Fruit fly (Drosophila melanogaster) whole organism: ENCODE measurements around the gene Mettl4.

Source experiments
- CG8478 ChIP-seq: fragments of >200 bp; optimal IDR thresholded peaks from 2 replicates; lab custom pipeline; 2018; ENCODE audit warnings: inconsistent platforms
- Dll ChIP-seq: fragments of >200 bp; optimal IDR thresholded peaks from 2 replicates; lab custom pipeline; 2017
- EcR ChIP-seq, 2 experiments: fragments of >200 bp; optimal IDR thresholded peaks; 2 replicates each; lab custom pipeline; 2017; ENCODE audit warnings: missing biosample characterization in 2 of 2, missing genetic modification characterization in 2 of 2, missing genetic modification reagents in 2 of 2
- pan ChIP-seq: fragments of >200 bp; optimal IDR thresholded peaks from 2 replicates; lab custom pipeline; 2017
- psq ChIP-seq: fragments of >200 bp; optimal IDR thresholded peaks from 2 replicates; lab custom pipeline; 2017
- usp ChIP-seq: fragments of >200 bp; optimal IDR thresholded peaks from 2 replicates; lab custom pipeline; 2017; ENCODE audit warnings: missing biosample characterization, missing genetic modification characterization, mixed read lengths

The Mettl4 gene

DNA sequence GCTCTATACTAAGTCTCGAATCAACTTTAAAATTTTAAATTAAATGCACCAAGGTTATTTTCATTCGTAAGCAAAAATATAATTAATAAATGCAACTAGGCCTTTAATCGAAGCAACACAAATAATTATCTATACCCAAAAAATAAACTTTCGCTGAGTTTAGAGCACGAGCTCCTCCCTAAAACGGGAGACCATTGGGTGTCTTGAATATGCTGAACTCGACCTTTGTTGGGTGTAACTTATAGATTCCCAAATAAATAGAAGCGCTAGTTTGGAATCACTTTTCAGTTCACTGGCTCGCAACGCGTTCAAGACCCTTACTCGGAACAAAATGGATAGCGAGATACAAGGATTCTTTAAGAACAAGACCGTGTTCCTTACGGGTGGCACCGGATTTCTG lies 33.3 kb downstream of the Mettl4 start, which contains the start of gene CG17560:
Gene CG17560 (plus strand): TSS at position 301 of the 400 bp plus-strand sequence.
- TF ChIP-seq CG8478 (lab: Kevin White, UChicago) (no peak), Dll (lab: Kevin White, UChicago) (no peak)

DNA sequence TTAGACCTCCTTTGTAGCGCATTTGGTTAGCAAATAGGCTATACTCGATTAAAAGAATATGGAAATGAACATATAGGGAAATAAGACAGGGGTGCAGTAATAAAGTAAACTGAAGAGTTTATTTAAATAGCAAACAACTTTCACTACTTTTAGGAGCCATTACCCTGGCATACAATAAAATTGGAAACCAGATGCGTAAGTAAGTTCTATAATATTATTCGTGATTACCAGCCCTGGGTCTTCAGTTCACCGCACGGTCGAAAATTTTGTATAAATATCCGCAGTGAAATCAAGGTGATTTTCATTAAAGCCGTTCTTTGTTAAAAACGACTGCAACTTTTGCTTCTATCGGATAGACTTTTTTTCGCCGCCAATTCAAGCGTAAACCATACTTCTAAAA lies 35.9 kb downstream of the Mettl4 start, which contains the start of gene CG17562:
Gene CG17562 (plus strand): TSS at position 301 of the 400 bp plus-strand sequence.
- TF ChIP-seq Dll (lab: Kevin White, UChicago): no peak
- TF ChIP-seq CG8478 (lab: Kevin White, UChicago): no peak
- TF ChIP-seq psq (lab: Kevin White, UChicago): no peak
- TF ChIP-seq usp (GFP tag; lab: Kevin White, UChicago): no peak
- no peak for TF ChIP-seq EcR (GFP tag; optimal IDR thresholded peaks at IDR 0.05; lab: Kevin White, UChicago)
- no peak for TF ChIP-seq pan (lab: Kevin White, UChicago)

DNA sequence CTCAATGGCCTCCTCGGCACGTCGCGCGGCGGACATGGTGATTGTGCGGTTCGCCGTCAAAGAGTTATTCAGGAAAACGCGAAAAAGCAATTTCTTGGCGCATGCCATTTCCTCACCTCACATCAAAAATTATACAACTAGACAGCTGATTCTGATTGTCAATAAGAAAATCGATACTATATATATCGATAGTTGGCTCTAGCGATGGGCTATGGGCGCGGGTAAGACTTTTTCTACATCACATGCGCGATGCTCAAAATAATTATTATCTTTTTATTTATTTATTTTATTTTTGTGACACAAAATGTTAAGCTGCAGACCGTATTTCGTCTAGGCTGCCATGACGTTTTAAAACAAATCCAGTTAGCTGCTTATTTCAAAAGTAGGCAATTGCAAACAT lies 36.7 kb downstream of the Mettl4 start, which contains the start of gene CG10340:
Gene CG10340 (minus strand): TSS at position 151 of the 400 bp plus-strand sequence.
- TF ChIP-seq psq (lab: Kevin White, UChicago): no peak
- TF ChIP-seq Dll (lab: Kevin White, UChicago): no peak
- TF ChIP-seq usp (GFP tag; lab: Kevin White, UChicago): no peak
- TF ChIP-seq pan (lab: Kevin White, UChicago): no peak
- TF ChIP-seq EcR (GFP tag; optimal IDR thresholded peaks at IDR 0.05; lab: Kevin White, UChicago): no peak
- TF ChIP-seq CG8478 (lab: Kevin White, UChicago): no peak

DNA sequence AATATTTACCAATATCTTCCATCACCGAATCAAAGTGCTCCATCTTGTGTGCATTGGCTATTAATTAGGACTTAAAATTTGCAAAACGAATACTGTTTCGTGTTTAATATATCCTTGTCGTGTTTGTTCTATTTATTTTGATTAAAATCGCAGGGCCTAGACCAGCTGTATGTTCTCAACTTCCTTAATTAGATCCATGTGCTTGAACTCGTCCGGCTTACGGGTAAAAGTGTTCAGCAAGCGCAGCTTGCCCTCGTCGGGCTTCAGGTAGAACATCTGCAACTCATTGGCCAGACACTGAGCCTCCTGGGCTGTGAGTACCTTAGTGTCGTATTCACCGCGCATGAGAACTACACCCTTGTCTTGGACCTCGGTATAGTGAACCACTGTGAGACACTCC lies 37.7 kb downstream of the Mettl4 start, which contains the start of gene CG12783:
Gene CG12783 (minus strand): TSS at position 101 of the 400 bp plus-strand sequence.
- TF ChIP-seq pan (lab: Kevin White, UChicago) (no peak), Dll (lab: Kevin White, UChicago) (no peak), EcR (GFP tag; optimal IDR thresholded peaks at IDR 0.05; lab: Kevin White, UChicago) (no peak), usp (GFP tag; lab: Kevin White, UChicago) (no peak), CG8478 (lab: Kevin White, UChicago) (no peak)

DNA sequence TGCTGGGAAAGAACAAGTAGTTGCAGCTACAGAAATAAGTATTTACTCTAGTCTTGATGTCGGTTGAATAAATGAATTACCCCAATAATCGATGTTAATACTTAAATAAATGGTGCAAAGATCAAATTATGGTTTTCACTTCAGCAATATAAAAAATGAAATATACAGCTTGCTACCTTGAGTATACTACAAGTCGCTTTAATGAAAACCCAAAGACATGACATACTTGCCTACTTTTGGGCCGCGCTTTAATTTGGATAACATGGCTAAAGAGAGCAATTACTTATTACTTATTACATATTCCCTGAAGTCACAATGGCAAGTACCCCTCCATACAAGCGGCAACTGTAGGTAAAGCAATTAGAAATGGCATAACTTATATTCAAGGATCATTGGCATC lies 39.7 kb downstream of the Mettl4 start:
- TF ChIP-seq psq (lab: Kevin White, UChicago) (no peak), Dll (lab: Kevin White, UChicago) (no peak), EcR (GFP tag; optimal IDR thresholded peaks at IDR 0.05; lab: Kevin White, UChicago) (no peak), usp (GFP tag; lab: Kevin White, UChicago) (no peak), CG8478 (lab: Kevin White, UChicago) (no peak), pan (lab: Kevin White, UChicago) (no peak)

DNA sequence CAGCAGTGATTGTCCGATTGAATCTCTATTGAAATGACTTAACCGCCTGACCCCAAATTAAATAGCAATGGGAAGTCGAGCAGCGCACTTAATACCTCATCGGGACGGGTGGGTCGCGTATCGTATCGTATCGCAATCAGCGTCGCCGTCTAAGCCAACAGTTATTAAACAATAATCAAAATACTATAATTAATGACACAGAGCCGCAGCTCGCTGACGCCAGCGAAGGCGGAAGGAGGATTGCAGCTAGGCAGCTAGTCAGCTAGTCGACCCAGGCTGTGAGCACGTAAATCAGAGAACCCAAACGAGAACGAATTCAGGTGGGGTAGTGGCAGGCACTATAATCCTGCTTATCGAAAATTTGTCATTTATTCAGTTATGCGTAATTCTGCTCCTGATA lies 42.0 kb downstream of the Mettl4 start, which contains the start of gene NPF:
Gene NPF (plus strand): TSS at position 301 of the 400 bp plus-strand sequence.
- TF ChIP-seq EcR (GFP tag; optimal IDR thresholded peaks at IDR 0.05; lab: Kevin White, UChicago): no peak
- no peak for TF ChIP-seq pan (lab: Kevin White, UChicago)
- no peak for TF ChIP-seq usp (GFP tag; lab: Kevin White, UChicago)
- no peak for TF ChIP-seq Dll (lab: Kevin White, UChicago)
- TF ChIP-seq CG8478 (lab: Kevin White, UChicago): no peak
- no peak for TF ChIP-seq psq (lab: Kevin White, UChicago)

DNA sequence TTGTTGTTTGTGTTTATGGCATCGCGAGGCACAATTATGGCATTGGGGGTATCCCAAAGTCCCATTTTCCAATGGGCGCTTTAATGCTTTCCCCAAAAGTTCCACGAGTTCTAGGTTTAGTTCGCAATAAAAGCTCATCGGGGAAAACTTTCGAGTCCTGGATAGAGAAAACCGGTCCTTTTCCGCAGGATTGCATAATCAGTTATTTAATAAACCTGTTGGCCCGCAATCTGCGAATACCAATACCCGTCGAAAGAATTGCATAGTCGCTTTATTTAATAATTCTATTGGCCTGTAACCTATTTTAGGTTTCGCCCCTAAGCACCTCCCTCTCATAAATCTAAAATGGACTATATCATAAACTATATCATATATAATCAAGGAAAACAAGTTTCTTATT lies 45.0 kb downstream of the Mettl4 start:
- TF ChIP-seq Dll (lab: Kevin White, UChicago) (no peak), psq (lab: Kevin White, UChicago) (no peak), usp (GFP tag; lab: Kevin White, UChicago) (no peak), pan (lab: Kevin White, UChicago) (no peak), CG8478 (lab: Kevin White, UChicago) (no peak), EcR (GFP tag; optimal IDR thresholded peaks at IDR 0.05; lab: Kevin White, UChicago) (no peak)

DNA sequence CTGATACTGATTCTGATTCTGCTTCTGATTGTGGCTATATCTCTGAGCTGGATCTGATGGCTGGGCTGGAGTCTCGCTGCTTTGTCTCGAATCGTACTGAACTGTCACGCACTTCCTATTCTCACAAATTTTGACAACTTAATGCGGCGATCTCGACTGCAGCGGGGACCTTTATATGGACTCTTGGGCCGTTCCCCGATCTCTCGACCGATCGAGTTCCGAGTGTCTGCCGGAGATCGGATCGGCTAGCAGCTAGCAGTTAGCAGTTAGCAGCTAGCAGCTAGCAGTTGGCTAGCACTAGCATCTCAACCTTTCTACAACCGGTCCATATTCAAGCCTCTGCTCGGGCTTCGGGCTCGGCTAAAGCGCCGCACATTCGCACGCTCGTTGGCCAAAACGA lies 46.2 kb downstream of the Mettl4 start, which contains the start of gene CG10345:
Gene CG10345 (minus strand): TSS at position 147 of the 400 bp plus-strand sequence.
- TF ChIP-seq usp (GFP tag; lab: Kevin White, UChicago): no peak
- TF ChIP-seq Dll (lab: Kevin White, UChicago): no peak
- no peak for TF ChIP-seq CG8478 (lab: Kevin White, UChicago)
- TF ChIP-seq EcR (GFP tag; optimal IDR thresholded peaks at IDR 0.05; lab: Kevin White, UChicago): no peak
- TF ChIP-seq pan (lab: Kevin White, UChicago): no peak
- TF ChIP-seq psq (lab: Kevin White, UChicago): no peak

DNA sequence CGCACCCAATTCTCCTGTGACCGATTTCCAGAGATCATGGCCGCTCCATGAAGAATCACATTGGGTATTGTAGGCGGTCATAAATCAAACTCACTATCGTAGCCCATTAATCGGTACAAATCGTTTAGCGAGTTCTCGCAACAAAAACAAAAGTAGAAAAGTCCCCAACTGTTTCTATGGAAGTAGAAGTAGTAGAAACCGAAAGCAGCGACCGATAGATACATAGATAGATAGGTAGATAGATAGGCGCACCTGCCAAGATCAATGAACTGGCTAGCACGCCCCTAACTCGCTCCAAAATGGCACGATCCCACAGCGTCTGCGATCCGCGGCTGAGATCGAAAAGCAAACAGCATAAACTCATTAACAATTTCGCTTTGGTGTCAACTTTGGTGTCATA lies 50.2 kb downstream of the Mettl4 start:
- no peak for TF ChIP-seq Dll (lab: Kevin White, UChicago)
- no peak for TF ChIP-seq usp (GFP tag; lab: Kevin White, UChicago)
- TF ChIP-seq psq (lab: Kevin White, UChicago): no peak
- no peak for TF ChIP-seq CG8478 (lab: Kevin White, UChicago)
- TF ChIP-seq pan (lab: Kevin White, UChicago): no peak
- TF ChIP-seq EcR (GFP tag; optimal IDR thresholded peaks at IDR 0.05; lab: Kevin White, UChicago): no peak
